Worm (Caenorhabditis elegans): Measurements from ENCODE around the gene T12A7.10.

DNA sequence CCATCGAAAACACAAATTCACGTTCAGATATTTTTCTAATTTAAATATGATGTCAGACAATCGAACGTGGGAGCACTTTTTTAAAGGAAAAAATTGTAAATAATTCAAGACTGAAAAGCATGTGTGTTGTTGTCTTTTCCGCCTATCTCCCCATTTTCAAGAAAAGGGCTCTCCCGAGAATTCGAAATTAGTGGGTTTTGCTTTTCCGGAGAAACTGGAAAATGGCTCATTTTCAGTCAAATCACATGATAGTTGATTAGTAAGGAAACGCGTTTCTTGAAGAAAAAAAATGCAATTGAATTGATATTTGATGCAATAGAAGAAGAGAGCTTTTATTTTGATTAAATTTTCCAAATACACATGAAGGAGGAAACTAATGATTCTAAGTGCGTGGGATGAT lies 4.9 kb upstream of the T12A7.10 start:
- TF ChIP-seq T22C8.4 (GFP tag; IDR thresholded peaks at IDR 0.05) (no peak), ztf-23 (GFP tag; IDR thresholded peaks at IDR 0.05) (no peak), flt-1 (GFP tag; IDR thresholded peaks at IDR 0.05) (no peak), ref-1 (GFP tag; conservative IDR thresholded peaks at IDR 0.05) (no peak), tab-1 (GFP tag; IDR thresholded peaks at IDR 0.05) (no peak), ztf-29 (GFP tag; IDR thresholded peaks at IDR 0.05) (no peak), cog-1 (tag; optimal IDR thresholded peaks at IDR 0.05) (no peak), med-1 (GFP tag; optimal IDR thresholded peaks at IDR 0.05; ENCODE audit: insufficient read depth) (no peak)

Data from whole organism, midembryonic.